Worm (Caenorhabditis elegans): ENCODE data around the gene srh-292.

The srh-292 gene

ce11 chrV:17802519-17802918 is at the start of gene srh-292, which contains the start of gene Y94A7B.11:
srh-292 (plus strand) TSS chrV:17802769.
Y94A7B.11 (minus strand) TSS chrV:17802619.
- TF ChIP-seq nhr-12 (tag; optimal IDR thresholded peaks at IDR 0.05) (no peak), ZK546.5 (tag; optimal IDR thresholded peaks at IDR 0.05) (no peak), unc-62 (GFP tag; optimal IDR thresholded peaks at IDR 0.05) (no peak), nhr-11 (tag; optimal IDR thresholded peaks at IDR 0.05) (no peak), lin-15B (tag; optimal IDR thresholded peaks at IDR 0.05) (no peak), ceh-82 (tag; optimal IDR thresholded peaks at IDR 0.05) (no peak), unc-39 (tag; optimal IDR thresholded peaks at IDR 0.05) (no peak), mdl-1 (tag; optimal IDR thresholded peaks at IDR 0.05) (no peak), hmg-11 (tag; optimal IDR thresholded peaks at IDR 0.05) (no peak), ceh-9 (tag; optimal IDR thresholded peaks at IDR 0.05) (no peak), lsy-12 (tag; optimal IDR thresholded peaks at IDR 0.05) (no peak)

DNA sequence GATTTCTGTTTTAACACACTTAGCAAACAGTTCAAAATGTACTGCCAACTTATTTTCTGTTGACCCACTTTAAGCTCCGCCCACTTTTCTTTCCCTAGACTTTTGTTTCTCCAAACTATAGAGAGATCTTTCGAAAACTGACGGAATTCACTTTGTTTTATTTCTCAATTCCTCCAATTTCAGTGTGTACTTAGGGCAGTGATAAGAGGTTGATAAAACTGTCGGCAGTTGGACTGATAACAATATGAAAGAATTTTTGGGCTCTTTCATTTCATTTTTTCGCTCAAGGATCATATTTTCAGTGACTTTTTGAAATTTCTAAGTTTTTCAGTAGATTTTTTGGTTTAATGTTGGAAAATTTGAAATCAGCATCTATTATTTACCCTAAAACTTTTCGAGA is 47.6 kb upstream of the srh-292 start:
- TF ChIP-seq aly-2 (tag; optimal IDR thresholded peaks at IDR 0.05) (no peak), pqm-1 (tag; optimal IDR thresholded peaks at IDR 0.05) (peak; percentile 78), pha-4 (tag; optimal IDR thresholded peaks at IDR 0.05) (peak; percentile 31), elt-2 (tag; optimal IDR thresholded peaks at IDR 0.05) (peak; percentile 82)

DNA sequence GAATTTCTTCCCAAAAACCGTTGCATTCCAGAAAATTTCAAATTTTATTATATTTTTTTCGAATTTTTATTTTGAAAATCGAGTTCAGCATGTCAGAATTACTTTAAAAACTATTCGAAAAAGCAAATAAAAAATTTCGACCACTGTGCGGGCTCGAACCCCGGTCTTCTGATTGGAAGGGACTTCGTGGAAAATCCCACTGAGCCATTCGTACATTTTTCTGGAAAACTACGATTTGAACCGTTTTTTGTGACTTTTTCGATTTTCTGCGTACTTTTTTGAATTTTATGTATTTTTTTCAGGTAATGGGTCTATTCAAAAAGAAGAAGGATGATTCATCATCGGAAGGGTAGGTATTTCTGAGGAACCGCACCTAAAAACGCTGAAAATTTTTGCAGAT is 47.0 kb upstream of the srh-292 start, which contains the start of gene pgp-9:
TSS of gene pgp-9 (plus strand) at position 301 of the 400 bp plus-strand sequence.
- TF ChIP-seq mml-1 (tag; optimal IDR thresholded peaks at IDR 0.05) (no peak), ceh-9 (tag; optimal IDR thresholded peaks at IDR 0.05) (no peak), eor-1 (tag; optimal IDR thresholded peaks at IDR 0.05) (no peak), lsy-12 (tag; optimal IDR thresholded peaks at IDR 0.05) (no peak), ztf-4 (tag; optimal IDR thresholded peaks at IDR 0.05) (no peak), egl-5 (tag; optimal IDR thresholded peaks at IDR 0.05) (no peak), skn-1 (tag; optimal IDR thresholded peaks at IDR 0.05) (no peak), lin-15B (tag; optimal IDR thresholded peaks at IDR 0.05) (no peak), nhr-237 (tag; optimal IDR thresholded peaks at IDR 0.05) (no peak), unc-39 (tag; optimal IDR thresholded peaks at IDR 0.05) (no peak), mdl-1 (tag; optimal IDR thresholded peaks at IDR 0.05) (no peak), nhr-67 (tag; optimal IDR thresholded peaks at IDR 0.05) (no peak), ama-1 (optimal IDR thresholded peaks at IDR 0.05) (no peak), snpc-4 (tag; optimal IDR thresholded peaks at IDR 0.05) (no peak), zag-1 (tag; optimal IDR thresholded peaks at IDR 0.05) (no peak), elt-3 (tag; optimal IDR thresholded peaks at IDR 0.05) (no peak), nhr-28 (tag; optimal IDR thresholded peaks at IDR 0.05) (no peak), nhr-23 (tag; optimal IDR thresholded peaks at IDR 0.05) (no peak), ztf-11 (tag; optimal IDR thresholded peaks at IDR 0.05) (no peak), R02D3.7 (tag; optimal IDR thresholded peaks at IDR 0.05) (no peak)

ce11 chrV:17765077-17765476 is 37.5 kb upstream of the srh-292 start, which contains the start of the genes C47A10.16 and srh-283:
C47A10.16 (minus strand) TSS chrV:17765177.
srh-283 (plus strand) TSS chrV:17765348.
- TF ChIP-seq jun-1 (tag; optimal IDR thresholded peaks at IDR 0.05) (no peak), lsy-12 (tag; optimal IDR thresholded peaks at IDR 0.05) (no peak), unc-62 (GFP tag; optimal IDR thresholded peaks at IDR 0.05) (no peak), nhr-11 (tag; optimal IDR thresholded peaks at IDR 0.05) (no peak), mdl-1 (tag; optimal IDR thresholded peaks at IDR 0.05) (no peak), ztf-4 (tag; optimal IDR thresholded peaks at IDR 0.05) (no peak), fos-1 (tag; optimal IDR thresholded peaks at IDR 0.05) (no peak), elt-3 (tag; optimal IDR thresholded peaks at IDR 0.05) (no peak)

DNA sequence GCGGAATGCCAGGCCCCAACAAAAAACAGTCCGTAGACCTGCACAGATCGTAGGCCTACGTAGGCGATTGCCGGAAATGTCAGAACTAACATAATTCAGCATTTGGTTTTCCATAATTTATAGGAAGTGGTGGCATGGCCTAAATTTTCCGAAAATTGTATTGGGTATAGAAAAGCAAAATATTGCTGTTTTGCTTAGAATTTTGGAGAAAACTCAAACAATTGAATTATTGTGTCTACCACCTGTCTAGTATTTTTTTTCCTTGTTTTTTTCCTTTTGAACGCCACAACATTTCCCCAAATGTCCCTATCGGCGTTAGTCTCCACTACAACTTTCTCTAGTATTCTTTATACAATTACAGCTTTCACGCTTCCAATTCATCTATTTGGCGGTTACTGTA is 35.3 kb upstream of the srh-292 start, which contains the start of gene srh-284:
TSS of gene srh-284 (plus strand) at position 301 of the 400 bp plus-strand sequence.
- TF ChIP-seq zag-1 (tag; optimal IDR thresholded peaks at IDR 0.05): no peak
- no peak for TF ChIP-seq fkh-10 (GFP tag; optimal IDR thresholded peaks at IDR 0.05)
- no peak for TF ChIP-seq unc-39 (tag; optimal IDR thresholded peaks at IDR 0.05)
- TF ChIP-seq R02D3.7 (tag; optimal IDR thresholded peaks at IDR 0.05): no peak
- no peak for TF ChIP-seq nhr-67 (tag; optimal IDR thresholded peaks at IDR 0.05)
- TF ChIP-seq lin-15B (tag; optimal IDR thresholded peaks at IDR 0.05): no peak
- no peak for TF ChIP-seq nhr-77 (tag; optimal IDR thresholded peaks at IDR 0.05)

DNA sequence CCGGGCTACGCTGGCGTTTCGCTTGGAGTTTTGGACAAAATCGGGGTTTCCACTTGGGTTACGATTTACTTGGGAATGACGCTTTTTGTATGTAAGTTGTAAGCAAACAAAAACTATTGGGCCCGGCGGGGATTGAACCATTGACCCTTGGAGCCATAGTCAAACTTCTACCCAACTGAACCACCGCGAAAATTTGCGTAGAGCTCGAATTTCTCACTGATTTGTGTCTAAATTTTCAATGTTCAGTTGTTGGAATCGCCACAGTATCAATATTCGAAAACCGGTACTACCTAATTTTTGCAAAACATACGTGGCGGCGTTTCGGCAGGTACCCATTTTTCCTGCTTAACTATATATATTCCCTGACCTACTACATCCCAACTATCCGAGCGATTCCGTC is 34.8 kb upstream of the srh-292 start:
- TF ChIP-seq tbx-2 (tag; optimal IDR thresholded peaks at IDR 0.05): no peak
- TF ChIP-seq nfya-1 (tag; optimal IDR thresholded peaks at IDR 0.05; ENCODE audit: insufficient read depth): no peak
- no peak for TF ChIP-seq lsy-12 (tag; optimal IDR thresholded peaks at IDR 0.05)
- TF ChIP-seq ceh-16 (tag; optimal IDR thresholded peaks at IDR 0.05): no peak
- TF ChIP-seq aly-2 (tag; optimal IDR thresholded peaks at IDR 0.05): no peak
- no peak for TF ChIP-seq pha-4 (tag; optimal IDR thresholded peaks at IDR 0.05)
- no peak for TF ChIP-seq unc-39 (tag; optimal IDR thresholded peaks at IDR 0.05)
- TF ChIP-seq jun-1 (tag; optimal IDR thresholded peaks at IDR 0.05): no peak
- no peak for TF ChIP-seq nhr-28 (tag; optimal IDR thresholded peaks at IDR 0.05)
- no peak for TF ChIP-seq ztf-11 (tag; optimal IDR thresholded peaks at IDR 0.05)
- no peak for TF ChIP-seq ceh-28 (tag; optimal IDR thresholded peaks at IDR 0.05)
- TF ChIP-seq zag-1 (tag; optimal IDR thresholded peaks at IDR 0.05): no peak

Data from whole organism, L3 larva.